Fruit fly (Drosophila melanogaster) whole organism, embryonic: Measurements from ENCODE around the gene CG31898.
A peak's percentile ranks its signal among the peaks of the same experiment; 100 is the strongest.

Source experiments
- CG10267 ChIP-seq: fragments of 200-800 bp; sonication (Bioruptor generic); optimal IDR thresholded peaks from 2 replicates; lab custom pipeline; 2018; ENCODE audit warnings: missing biosample characterization, mild to moderate bottlenecking, missing genetic modification characterization, moderate library complexity
- CG10366 ChIP-seq: fragments of 200-800 bp; sonication (Bioruptor generic); IDR thresholded peaks from 2 replicates; pipeline ENCODE4 v1.3.6; 2022; ENCODE audit warnings: missing biosample characterization, missing genetic modification characterization
- CG10979 ChIP-seq: fragments of 200-800 bp; sonication (Bioruptor generic); optimal IDR thresholded peaks from 2 replicates; lab custom pipeline; 2018; ENCODE audit warnings: missing biosample characterization, mild to moderate bottlenecking, missing genetic modification characterization, moderate library complexity
- CG12219 ChIP-seq: fragments of 200-800 bp; sonication (Bioruptor generic); optimal IDR thresholded peaks from 3 replicates; lab custom pipeline; 2018; ENCODE audit warnings: missing biosample characterization, mild to moderate bottlenecking, missing genetic modification characterization
- CG12391 ChIP-seq: fragments of 200-800 bp; sonication (Bioruptor generic); optimal IDR thresholded peaks from 3 replicates; lab custom pipeline; 2018; ENCODE audit warnings: missing biosample characterization, mild to moderate bottlenecking, missing genetic modification characterization, moderate library complexity
- CG14667 ChIP-seq: fragments of 200-800 bp; sonication (Bioruptor generic); IDR thresholded peaks from 2 replicates; pipeline ENCODE4 v1.3.6; 2022; ENCODE audit warnings: missing biosample characterization, missing genetic modification characterization
- CG15479 ChIP-seq: fragments of 200-800 bp; sonication (Bioruptor generic); optimal IDR thresholded peaks from 3 replicates; lab custom pipeline; 2019; ENCODE audit warnings: missing biosample characterization, mild to moderate bottlenecking, missing genetic modification characterization, moderate library complexity
- CG15514 ChIP-seq: fragments of 200-800 bp; sonication (Bioruptor generic); optimal IDR thresholded peaks from 3 replicates; lab custom pipeline; 2017; ENCODE audit warnings: missing biosample characterization, missing genetic modification characterization, mild to moderate bottlenecking, moderate library complexity, missing genetic modification reagents
- CG1602 ChIP-seq: fragments of 200-800 bp; sonication (Bioruptor generic); optimal IDR thresholded peaks from 3 replicates; lab custom pipeline; 2016; ENCODE audit warnings: missing biosample characterization, missing genetic modification characterization
- CG1647 ChIP-seq: fragments of 200-800 bp; sonication (Bioruptor generic); optimal IDR thresholded peaks from 3 replicates; lab custom pipeline; 2016; ENCODE audit warnings: missing biosample characterization, missing genetic modification characterization
- CG16815 ChIP-seq: fragments of 200-800 bp; sonication (Bioruptor generic); optimal IDR thresholded peaks from 3 replicates; lab custom pipeline; 2017; ENCODE audit warnings: missing biosample characterization, mild to moderate bottlenecking, missing genetic modification characterization
- CG18476 ChIP-seq: fragments of 200-800 bp; sonication (Bioruptor generic); optimal IDR thresholded peaks from 2 replicates; lab custom pipeline; 2016; ENCODE audit warnings: missing biosample characterization, mild to moderate bottlenecking, missing genetic modification characterization
- CG32532 ChIP-seq: fragments of 200-800 bp; sonication (Bioruptor generic); IDR thresholded peaks from 2 replicates; pipeline ENCODE4 v1.3.6; 2022; ENCODE audit warnings: missing biosample characterization, missing genetic modification characterization
- CG32767 ChIP-seq: fragments of 200-800 bp; sonication (Bioruptor generic); IDR thresholded peaks from 2 replicates; pipeline ENCODE4 v1.3.6; 2022; ENCODE audit warnings: missing biosample characterization, missing genetic modification characterization
- CG33557 ChIP-seq: fragments of 200-800 bp; sonication (Bioruptor generic); optimal IDR thresholded peaks from 2 replicates; lab custom pipeline; 2019; ENCODE audit warnings: missing biosample characterization, mild to moderate bottlenecking, missing genetic modification characterization, moderate library complexity
- CG3726 ChIP-seq: fragments of 200-800 bp; sonication (Bioruptor generic); IDR thresholded peaks from 3 replicates; pipeline ENCODE4, ENCODE4 v1.3.6; 2022; ENCODE audit warnings: missing biosample characterization, missing genetic modification characterization
- CG3995 ChIP-seq: fragments of 200-800 bp; sonication (Bioruptor generic); optimal IDR thresholded peaks from 3 replicates; lab custom pipeline; 2016; ENCODE audit warnings: missing biosample characterization, missing genetic modification characterization
- CG4730 ChIP-seq: fragments of 200-800 bp; sonication (Bioruptor generic); IDR thresholded peaks from 2 replicates; pipeline ENCODE4 v1.3.6; 2022; ENCODE audit warnings: missing biosample characterization, missing genetic modification characterization
- CG7556 ChIP-seq: fragments of 200-800 bp; sonication (Bioruptor generic); optimal IDR thresholded peaks from 2 replicates; lab custom pipeline; 2017; ENCODE audit warnings: missing biosample characterization, mild to moderate bottlenecking, missing genetic modification characterization
- CG7745 ChIP-seq: fragments of 200-800 bp; sonication (Bioruptor generic); optimal IDR thresholded peaks from 2 replicates; lab custom pipeline; 2018; ENCODE audit warnings: missing biosample characterization, mild to moderate bottlenecking, missing genetic modification characterization, moderate library complexity
- CG7839 ChIP-seq: fragments of 200-800 bp; sonication (Bioruptor generic); optimal IDR thresholded peaks from 3 replicates; lab custom pipeline; 2018; ENCODE audit warnings: missing biosample characterization, mild to moderate bottlenecking, missing genetic modification characterization, moderate library complexity
- CG8281 ChIP-seq: fragments of 200-800 bp; sonication (Bioruptor generic); optimal IDR thresholded peaks from 2 replicates; lab custom pipeline; 2018; ENCODE audit warnings: missing biosample characterization, mild to moderate bottlenecking, missing genetic modification characterization, moderate library complexity
- CG8290 ChIP-seq, 3 experiments: fragments of 200-800 bp; sonication (Bioruptor generic); optimal IDR thresholded peaks; 2 replicates each; lab custom pipeline; 2016 to 2019; ENCODE audit warnings: missing biosample characterization in 3 of 3, missing genetic modification characterization in 3 of 3, mild to moderate bottlenecking in 2 of 3, moderate library complexity in 1 of 3
- CG9215 ChIP-seq: fragments of 200-800 bp; sonication (Bioruptor generic); IDR thresholded peaks from 2 replicates; pipeline ENCODE4 v1.3.6; 2022; ENCODE audit warnings: missing biosample characterization, missing genetic modification characterization
- CG9797 ChIP-seq: fragments of 200-800 bp; sonication (Bioruptor generic); optimal IDR thresholded peaks from 3 replicates; lab custom pipeline; 2018; ENCODE audit warnings: missing biosample characterization, mild to moderate bottlenecking, missing genetic modification characterization
- Dad ChIP-seq: fragments of 200-800 bp; sonication (Bioruptor generic); optimal IDR thresholded peaks from 3 replicates; lab custom pipeline; 2016; ENCODE audit warnings: missing biosample characterization, missing genetic modification characterization
- Doc3 ChIP-seq: fragments of 200-800 bp; sonication (Bioruptor generic); IDR thresholded peaks from 3 replicates; pipeline ENCODE4 v1.3.6; 2022; ENCODE audit warnings: missing biosample characterization, missing genetic modification characterization; ENCODE audit not compliant: partially characterized antibody
- GATAe ChIP-seq: fragments of 200-800 bp; sonication (Bioruptor generic); conservative IDR thresholded peaks from 2 replicates; pipeline ENCODE4 v1.3.6; 2022; ENCODE audit warnings: missing biosample characterization, missing genetic modification characterization
- H15 ChIP-seq: fragments of 200-800 bp; sonication (Bioruptor generic); IDR thresholded peaks from 3 replicates; pipeline ENCODE4 v1.3.6; 2022; ENCODE audit warnings: missing biosample characterization, missing genetic modification characterization
- HLH4C ChIP-seq: fragments of 200-800 bp; sonication (Bioruptor generic); IDR thresholded peaks from 3 replicates; pipeline ENCODE4 v1.3.6; 2022; ENCODE audit warnings: missing biosample characterization, missing genetic modification characterization; ENCODE audit not compliant: partially characterized antibody
- Hr51 ChIP-seq, 2 experiments: fragments of 200-800 bp; sonication (Bioruptor generic); optimal IDR thresholded peaks; 2 replicates in 1 of 2; 3 replicates in 1 of 2; lab custom pipeline; 2016 to 2018; ENCODE audit warnings: missing biosample characterization in 2 of 2, missing genetic modification characterization in 2 of 2, mild to moderate bottlenecking in 1 of 2, moderate library complexity in 1 of 2
- Lhr ChIP-seq: fragments of 200-800 bp; sonication (Bioruptor generic); optimal IDR thresholded peaks from 3 replicates; lab custom pipeline; 2017; ENCODE audit warnings: mild to moderate bottlenecking, missing biosample characterization, missing genetic modification reagents, missing genetic modification characterization
- Mes4 ChIP-seq: fragments of 200-800 bp; sonication (Bioruptor generic); optimal IDR thresholded peaks from 2 replicates; lab custom pipeline; 2016; ENCODE audit warnings: missing biosample characterization, missing genetic modification characterization
- Mrtf ChIP-seq: fragments of 200-800 bp; sonication (Bioruptor generic); IDR thresholded peaks from 3 replicates; pipeline ENCODE4 v1.3.6; 2022; ENCODE audit warnings: missing biosample characterization, missing genetic modification characterization
- Six4 ChIP-seq: fragments of 200-800 bp; sonication (Bioruptor generic); optimal IDR thresholded peaks from 2 replicates; lab custom pipeline; 2016; ENCODE audit warnings: missing biosample characterization, missing genetic modification characterization
- br ChIP-seq: fragments of >200 bp; optimal IDR thresholded peaks from 2 replicates; lab custom pipeline; 2017
- dimm ChIP-seq: fragments of 200-800 bp; sonication (Bioruptor generic); IDR thresholded peaks from 2 replicates; pipeline ENCODE4 v1.3.6; 2022; ENCODE audit warnings: missing biosample characterization, missing genetic modification characterization
- ems ChIP-seq: fragments of 200-800 bp; sonication (Bioruptor generic); optimal IDR thresholded peaks from 3 replicates; lab custom pipeline; 2016; ENCODE audit warnings: missing biosample characterization, missing genetic modification characterization
- fd102C ChIP-seq: fragments of 200-800 bp; sonication (Bioruptor generic); optimal IDR thresholded peaks from 2 replicates; lab custom pipeline; 2018; ENCODE audit warnings: missing biosample characterization, mild to moderate bottlenecking, missing genetic modification characterization, moderate library complexity
- fru ChIP-seq: fragments of >200 bp; optimal IDR thresholded peaks from 2 replicates; lab custom pipeline; 2017
- gro ChIP-seq: fragments of 200-800 bp; sonication (Bioruptor generic); optimal IDR thresholded peaks from 2 replicates; lab custom pipeline; 2016; ENCODE audit warnings: missing biosample characterization, missing genetic modification characterization
- insv ChIP-seq, 2 experiments: fragments of 200-800 bp; sonication (Bioruptor generic); optimal IDR thresholded peaks; 3 replicates each; lab custom pipeline; 2016 to 2018; ENCODE audit warnings: missing biosample characterization in 2 of 2, missing genetic modification characterization in 2 of 2
- jing ChIP-seq: fragments of 200-800 bp; sonication (Bioruptor generic); optimal IDR thresholded peaks from 2 replicates; lab custom pipeline; 2018; ENCODE audit warnings: missing biosample characterization, mild to moderate bottlenecking, missing genetic modification characterization
- nau ChIP-seq: fragments of 200-800 bp; sonication (Bioruptor generic); optimal IDR thresholded peaks from 3 replicates; lab custom pipeline; 2017; ENCODE audit warnings: missing biosample characterization, mild to moderate bottlenecking, missing genetic modification characterization, missing genetic modification reagents
- prd ChIP-seq, 3 experiments: fragments of >200 bp in 2 of 3; fragments of 200-800 bp in 1 of 3; sonication (Bioruptor generic) in 1 of 3; optimal IDR thresholded peaks in 2 of 3; IDR thresholded peaks in 1 of 3; 2 replicates in 2 of 3; 3 replicates in 1 of 3; pipeline versions ENCODE4 v1.3.6 to Lab custom; 2017 to 2022; ENCODE audit warnings: missing biosample characterization in 1 of 3, missing genetic modification characterization in 1 of 3
- run ChIP-seq: fragments of 200-800 bp; sonication (Bioruptor generic); optimal IDR thresholded peaks from 3 replicates; lab custom pipeline; 2018; ENCODE audit warnings: missing biosample characterization, mild to moderate bottlenecking, missing genetic modification characterization
- sim ChIP-seq: fragments of 200-800 bp; sonication (Bioruptor generic); IDR thresholded peaks from 2 replicates; pipeline ENCODE4 v1.3.6; 2022; ENCODE audit warnings: missing biosample characterization, missing genetic modification characterization
- sima ChIP-seq: fragments of 200-800 bp; sonication (Bioruptor generic); optimal IDR thresholded peaks from 2 replicates; lab custom pipeline; 2016; ENCODE audit warnings: missing biosample characterization, missing genetic modification characterization
- unc-4 ChIP-seq: fragments of 200-800 bp; sonication (Bioruptor generic); IDR thresholded peaks from 2 replicates; pipeline ENCODE4 v1.3.6; 2022; ENCODE audit warnings: missing biosample characterization, missing genetic modification characterization; ENCODE audit not compliant: partially characterized antibody
- zfh2 ChIP-seq: fragments of 200-800 bp; sonication (Bioruptor generic); optimal IDR thresholded peaks from 2 replicates; lab custom pipeline; 2016; ENCODE audit warnings: missing biosample characterization, missing genetic modification characterization

Gene CG31898

DNA sequence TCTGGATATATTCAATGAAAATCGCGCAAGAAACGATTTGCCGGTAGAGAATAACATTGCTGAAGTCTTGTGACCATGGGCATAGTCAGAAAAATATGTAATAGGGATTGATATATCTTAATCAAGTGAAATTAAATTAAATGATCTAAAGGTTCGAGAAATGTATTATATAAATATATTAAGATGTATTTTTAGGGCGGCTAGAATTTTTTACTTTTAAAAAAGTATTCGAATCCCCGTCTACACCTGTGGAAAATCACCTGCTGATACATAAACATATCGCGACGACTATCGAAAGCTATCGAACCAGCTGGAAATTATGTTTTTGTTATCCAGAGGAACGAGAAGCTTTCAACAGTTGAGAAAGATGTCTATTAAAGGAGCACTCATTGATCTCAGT lies 23.5 kb upstream of the CG31898 start, which contains the start of the genes CG13390 and CG17294 (continued):
- TF ChIP-seq HLH4C, result peak; percentile 76
- TF ChIP-seq run (tag; lab: Kevin White, UChicago), result peak; percentile 99
- peak; percentile 98 for TF ChIP-seq CG8290 (GFP tag; optimal IDR thresholded peaks at IDR 0.05; lab: Kevin White, UChicago)
- TF ChIP-seq CG8290 (tag; optimal IDR thresholded peaks at IDR 0.05; lab: Kevin White, UChicago), result peak; percentile 96 to 98
- peak; percentile 97 for TF ChIP-seq gro (GFP tag; lab: Kevin White, UChicago)
- peak; percentile 99 for TF ChIP-seq CG4730 (GFP tag; lab: Robert Waterston, UW)
- peak; percentile 65 for TF ChIP-seq CG9797 (GFP tag; lab: Kevin White, UChicago)
- peak; percentile 97 for TF ChIP-seq Lhr
- peak; percentile 99 for TF ChIP-seq CG12219 (GFP tag; lab: Kevin White, UChicago)
- TF ChIP-seq jing (GFP tag; lab: Kevin White, UChicago), result peak; percentile 99
- peak; percentile 100 for TF ChIP-seq CG32532 (GFP tag; lab: Robert Waterston, UW)
- peak; percentile 99 for TF ChIP-seq Six4 (GFP tag; lab: Kevin White, UChicago)
- TF ChIP-seq CG33557 (GFP tag; lab: Kevin White, UChicago), result peak; percentile 99
- TF ChIP-seq zfh2 (GFP tag; lab: Kevin White, UChicago), result peak; percentile 95
- peak; percentile 88 for TF ChIP-seq unc-4 (GFP tag; lab: Robert Waterston, UW)
- TF ChIP-seq CG9215 (GFP tag; lab: Robert Waterston, UW), result peak; percentile 99
- TF ChIP-seq fd102C (GFP tag; lab: Kevin White, UChicago), result peak; percentile 89
- TF ChIP-seq sima (GFP tag; lab: Kevin White, UChicago), result peak; percentile 89
- TF ChIP-seq CG32767 (GFP tag; lab: Robert Waterston, UW), result peak; percentile 99
- peak; percentile 95 for TF ChIP-seq CG1647 (GFP tag; lab: Kevin White, UChicago)
- TF ChIP-seq CG3995 (GFP tag; lab: Kevin White, UChicago), result peak; percentile 90
- peak; percentile 96 to 100 for TF ChIP-seq Hr51 (GFP tag; optimal IDR thresholded peaks at IDR 0.05; lab: Kevin White, UChicago)
- peak; percentile 98 for TF ChIP-seq CG15514 (GFP tag; lab: Kevin White, UChicago)
- TF ChIP-seq insv (GFP tag; optimal IDR thresholded peaks at IDR 0.05; lab: Kevin White, UChicago), result peak in 1 of 2 experiments; percentile 87
- peak; percentile 100 for TF ChIP-seq CG12391 (tag; lab: Kevin White, UChicago)
- peak; percentile 89 for TF ChIP-seq CG7745 (tag; lab: Kevin White, UChicago)
- peak; percentile 99 for TF ChIP-seq CG10979
- TF ChIP-seq CG10366 (GFP tag; lab: Robert Waterston, UW), result peak; percentile 99
- peak; percentile 84 for TF ChIP-seq Mes4 (GFP tag; lab: Kevin White, UChicago)
- peak; percentile 97 for TF ChIP-seq CG18476
- TF ChIP-seq nau (GFP tag; lab: Kevin White, UChicago), result peak; percentile 99
- peak; percentile 99 for TF ChIP-seq CG7556 (GFP tag; lab: Kevin White, UChicago)
- TF ChIP-seq Doc3 (GFP tag; lab: Robert Waterston, UW), result peak; percentile 75
- TF ChIP-seq br (lab: Kevin White, UChicago), result no peak
- peak; percentile 100 for TF ChIP-seq H15
- peak; percentile 99 for TF ChIP-seq Mrtf (GFP tag; lab: Robert Waterston, UW)
- peak; percentile 98 for TF ChIP-seq CG10267
- peak; percentile 97 for TF ChIP-seq ems (GFP tag; lab: Kevin White, UChicago)
- TF ChIP-seq CG15479, result peak; percentile 84
- TF ChIP-seq CG16815, result peak; percentile 99
- TF ChIP-seq GATAe, result peak; percentile 99
- peak; percentile 100 for TF ChIP-seq CG7839 (tag; lab: Kevin White, UChicago)
- TF ChIP-seq CG8281 (tag; lab: Kevin White, UChicago), result peak; percentile 96
- no peak for TF ChIP-seq fru (lab: Kevin White, UChicago)
- TF ChIP-seq CG14667, result peak; percentile 99
- TF ChIP-seq dimm (GFP tag; lab: Robert Waterston, UW), result peak; percentile 99
- TF ChIP-seq prd (optimal IDR thresholded peaks at IDR 0.05; lab: Kevin White, UChicago), result no peak
- TF ChIP-seq prd (GFP tag; IDR thresholded peaks at IDR 0.05; lab: Robert Waterston, UW), result peak; percentile 100
- peak; percentile 99 for TF ChIP-seq CG3726 (GFP tag; lab: Robert Waterston, UW)
- peak; percentile 99 for TF ChIP-seq CG1602 (GFP tag; lab: Kevin White, UChicago)
- TF ChIP-seq sim (GFP tag; lab: Robert Waterston, UW), result peak; percentile 99
- peak; percentile 91 for TF ChIP-seq Dad (GFP tag; lab: Kevin White, UChicago)
